Worm (Caenorhabditis elegans): ENCODE data around the gene F46F2.5.

DNA sequence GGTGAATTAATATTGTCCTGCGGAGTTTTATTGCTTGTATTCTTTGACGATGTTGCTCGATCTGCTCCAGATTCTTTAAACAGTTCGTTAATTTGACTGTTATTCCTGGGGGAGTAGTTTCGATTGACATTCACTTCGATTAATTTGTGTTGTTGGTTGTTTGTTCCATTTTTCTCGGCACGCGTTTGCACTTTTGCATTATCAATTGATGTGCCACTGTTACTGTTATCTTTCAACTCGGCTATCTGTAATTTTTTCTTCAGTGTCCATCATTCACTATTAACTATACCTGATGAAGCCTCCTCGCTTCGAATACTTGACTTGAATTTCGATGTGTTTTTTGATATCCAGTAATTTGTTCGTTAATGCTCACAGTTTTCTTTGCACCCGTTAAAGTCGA is 33.3 kb upstream of the F46F2.5 start:
- no peak for TF ChIP-seq ref-1 (GFP tag; conservative IDR thresholded peaks at IDR 0.05)
- no peak for TF ChIP-seq med-1 (GFP tag; optimal IDR thresholded peaks at IDR 0.05; ENCODE audit: insufficient read depth)
- no peak for TF ChIP-seq flt-1 (GFP tag; IDR thresholded peaks at IDR 0.05)
- TF ChIP-seq cog-1 (tag; optimal IDR thresholded peaks at IDR 0.05), result no peak
- no peak for TF ChIP-seq tab-1 (GFP tag; IDR thresholded peaks at IDR 0.05)
- no peak for TF ChIP-seq klf-2 (GFP tag; conservative IDR thresholded peaks at IDR 0.05)
- no peak for TF ChIP-seq ztf-29 (GFP tag; IDR thresholded peaks at IDR 0.05)
- no peak for TF ChIP-seq T22C8.4 (GFP tag; IDR thresholded peaks at IDR 0.05)
- no peak for TF ChIP-seq ztf-23 (GFP tag; IDR thresholded peaks at IDR 0.05)
